Fruit fly (Drosophila melanogaster): Measurements from ENCODE around the gene Cox17.

Cox17 gene

DNA sequence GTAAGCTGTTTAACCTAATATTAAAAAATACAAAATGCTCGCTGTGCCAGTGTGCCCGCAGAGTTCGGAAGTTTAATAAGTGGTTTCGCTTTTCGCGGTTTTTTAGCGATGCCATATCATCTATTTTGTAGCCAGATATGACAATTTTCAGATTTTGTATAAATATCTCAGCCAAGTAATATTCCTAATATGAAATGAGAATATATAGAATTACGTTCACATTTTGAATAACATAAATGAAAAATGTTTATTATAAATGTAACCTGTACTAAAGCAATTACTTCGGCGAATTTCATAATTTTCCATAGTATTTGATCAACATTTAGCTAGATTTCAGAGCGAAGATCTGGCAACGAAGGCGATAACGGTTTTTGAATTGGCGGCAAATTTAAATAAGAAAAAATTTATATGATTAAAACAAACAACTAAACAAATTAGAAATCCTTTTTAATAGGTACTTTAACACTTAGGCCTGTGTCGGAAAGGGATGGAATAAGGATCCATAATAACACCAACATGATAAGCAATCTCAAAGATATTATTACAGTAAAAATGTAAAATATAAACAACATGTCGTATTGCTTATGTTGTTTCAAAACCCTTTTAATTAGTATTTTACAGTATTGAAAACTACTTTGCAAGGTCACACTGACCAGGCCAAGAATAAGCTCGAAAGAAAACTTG is 18.0 kb downstream of the Cox17 start, which contains the start of the genes opm and dob (continued):
- TF ChIP-seq bsh (GFP tag; optimal IDR thresholded peaks at IDR 0.05) (peak in 1 of 2 experiments; percentile 2), Hey (tag; optimal IDR thresholded peaks at IDR 0.05) (no peak), stc (GFP tag; IDR thresholded peaks at IDR 0.05) (no peak), CG31365 (tag; optimal IDR thresholded peaks at IDR 0.05) (no peak), bigmax (GFP tag; optimal IDR thresholded peaks at IDR 0.05) (peak; percentile 27), ap (GFP tag; IDR thresholded peaks at IDR 0.05) (no peak), mam (GFP tag; optimal IDR thresholded peaks at IDR 0.05) (no peak), BEAF-32 (GFP tag; optimal IDR thresholded peaks at IDR 0.05) (peak; percentile 42), zen (tag; optimal IDR thresholded peaks at IDR 0.05) (peak; percentile 24), CG3065 (GFP tag; optimal IDR thresholded peaks at IDR 0.05) (no peak), Aef1 (GFP tag; IDR thresholded peaks at IDR 0.05) (no peak), ewg (GFP tag; optimal IDR thresholded peaks at IDR 0.05) (no peak), Gsc (GFP tag; IDR thresholded peaks at IDR 0.05) (no peak), CG5953 (GFP tag; IDR thresholded peaks at IDR 0.05) (no peak), CG13424 (tag; optimal IDR thresholded peaks at IDR 0.05) (peak; percentile 43), CG10366 (GFP tag; IDR thresholded peaks at IDR 0.05) (no peak), CG6765 (GFP tag; optimal IDR thresholded peaks at IDR 0.05) (no peak), CG34224 (GFP tag; IDR thresholded peaks at IDR 0.05; ENCODE audit: partially characterized antibody) (no peak), slp2 (GFP tag; optimal IDR thresholded peaks at IDR 0.05) (no peak), NC2β (GFP tag; optimal IDR thresholded peaks at IDR 0.05) (no peak), gfzf (GFP tag; optimal IDR thresholded peaks at IDR 0.05) (peak; percentile 73), gt (GFP tag; IDR thresholded peaks at IDR 0.05) (no peak), chm (GFP tag; IDR thresholded peaks at IDR 0.05) (no peak), CG8478 (optimal IDR thresholded peaks at IDR 0.05) (no peak), Adf1 (GFP tag; IDR thresholded peaks at IDR 0.05) (no peak), grau (tag; optimal IDR thresholded peaks at IDR 0.05) (peak; percentile 54), lilli (GFP tag; optimal IDR thresholded peaks at IDR 0.05) (no peak), CG1529 (GFP tag; optimal IDR thresholded peaks at IDR 0.05) (no peak), B-H2 (GFP tag; optimal IDR thresholded peaks at IDR 0.05) (peak; percentile 0), Mad (GFP tag; optimal IDR thresholded peaks at IDR 0.05) (no peak), E2f2 (GFP tag; IDR thresholded peaks at IDR 0.05) (peak; percentile 81), lola (GFP tag; optimal IDR thresholded peaks at IDR 0.05) (peak in 1 of 3 experiments; percentile 43), Atf6 (GFP tag; IDR thresholded peaks at IDR 0.05) (no peak), fd64A (GFP tag; optimal IDR thresholded peaks at IDR 0.05) (no peak), CG7556 (GFP tag; optimal IDR thresholded peaks at IDR 0.05) (no peak), Hmr (GFP tag; optimal IDR thresholded peaks at IDR 0.05) (no peak), Myb (GFP tag; optimal IDR thresholded peaks at IDR 0.05) (peak; percentile 89), Ets97D (GFP tag; optimal IDR thresholded peaks at IDR 0.05) (peak; percentile 39), Dad (GFP tag; optimal IDR thresholded peaks at IDR 0.05) (no peak), CG6254 (GFP tag; optimal IDR thresholded peaks at IDR 0.05) (no peak), gro (GFP tag; optimal IDR thresholded peaks at IDR 0.05) (no peak), CG6689 (GFP tag; IDR thresholded peaks at IDR 0.05) (no peak), CG6813 (GFP tag; optimal IDR thresholded peaks at IDR 0.05) (no peak), chinmo (GFP tag; IDR thresholded peaks at IDR 0.05; ENCODE audit: partially characterized antibody) (no peak), CG17328 (GFP tag; IDR thresholded peaks at IDR 0.05) (no peak), sqz (GFP tag; optimal IDR thresholded peaks at IDR 0.05) (no peak), CG17829 (tag; optimal IDR thresholded peaks at IDR 0.05) (peak; percentile 35), Asciz (GFP tag; optimal IDR thresholded peaks at IDR 0.05) (no peak), CG3995 (GFP tag; optimal IDR thresholded peaks at IDR 0.05) (no peak), caup (GFP tag; optimal IDR thresholded peaks at IDR 0.05; ENCODE audit: severe bottlenecking) (no peak)

Data from whole organism, embryonic.